Worm (Caenorhabditis elegans): ENCODE results near the gene C16A11.10.

DNA sequence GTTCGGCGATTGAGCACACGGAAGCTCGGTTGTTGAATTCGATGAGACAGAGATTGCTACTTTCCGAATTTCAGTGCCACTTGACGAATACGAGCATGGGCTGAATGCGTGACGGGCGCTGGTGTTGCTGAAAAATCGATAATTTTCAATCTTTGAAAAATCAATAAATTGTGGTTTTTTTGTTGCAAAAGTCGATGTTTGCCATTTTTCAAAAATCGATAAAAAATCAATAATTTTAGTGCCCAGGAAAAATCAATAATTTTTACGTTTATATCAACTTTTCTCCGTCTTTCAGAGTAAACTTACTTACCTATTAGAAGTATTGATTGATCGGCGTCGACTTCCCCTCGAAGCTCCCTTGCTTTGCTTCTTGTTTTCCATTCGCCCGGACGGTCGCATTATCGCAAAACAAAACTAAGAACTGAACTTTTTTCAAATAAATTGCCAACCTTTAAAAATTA is 25.4 kb downstream of the C16A11.10 start, which contains the start of gene C16A11.7:
- no peak for TF ChIP-seq ztf-23 (GFP tag; IDR thresholded peaks at IDR 0.05)
- no peak for TF ChIP-seq med-1 (GFP tag; optimal IDR thresholded peaks at IDR 0.05; ENCODE audit: insufficient read depth)

Data from whole organism, midembryonic.